Fruit fly (Drosophila melanogaster) Kc167 (cell line): ENCODE measurements around the gene Argl.

ENCODE experiments used
- Myc ChIP-seq: fragments of >200 bp; optimal IDR thresholded peaks from 2 replicates; lab custom pipeline; 2017; ENCODE audit warnings: missing external identifiers
- Sin3A ChIP-seq: fragments of >200 bp; optimal IDR thresholded peaks from 2 replicates; lab custom pipeline; 2018; ENCODE audit warnings: missing external identifiers
- h ChIP-seq: fragments of >200 bp; optimal IDR thresholded peaks from 3 replicates; lab custom pipeline; 2018; ENCODE audit warnings: missing external identifiers
- insv ChIP-seq: fragments of >200 bp; optimal IDR thresholded peaks from 3 replicates; lab custom pipeline; 2018; ENCODE audit warnings: missing external identifiers
- psq ChIP-seq: fragments of >200 bp; optimal IDR thresholded peaks from 2 replicates; lab custom pipeline; 2017; ENCODE audit warnings: missing external identifiers
- ttk ChIP-seq: sonication (Bioruptor generic); optimal IDR thresholded peaks from 2 replicates; lab custom pipeline; 2017; ENCODE audit warnings: missing external identifiers

Gene Argl

DNA sequence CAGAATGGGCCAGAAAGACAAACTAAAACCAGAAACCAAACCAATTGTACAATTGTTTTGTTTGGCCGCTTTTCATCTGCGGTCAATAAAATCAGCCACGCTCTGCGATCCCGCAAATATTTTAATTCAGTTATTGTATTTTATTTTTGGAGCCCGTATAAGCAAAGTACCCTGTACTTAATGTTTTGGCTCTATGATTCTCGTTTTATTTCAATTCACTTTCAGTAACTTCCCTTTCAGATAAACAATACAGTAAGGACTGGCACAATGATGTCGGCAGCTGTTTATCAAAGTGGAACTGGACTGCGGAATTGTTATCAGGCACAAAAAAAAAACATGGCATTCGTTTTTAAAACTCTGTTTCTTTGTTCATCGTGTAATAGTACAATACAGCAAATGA, 6.7 kb upstream of the Argl start:
- TF ChIP-seq insv (lab: Kevin White, UChicago) (no peak), Myc (lab: Kevin White, UChicago) (no peak), ttk (lab: Kevin White, UChicago) (no peak), Sin3A (lab: Kevin White, UChicago) (no peak), psq (no peak), h (lab: Kevin White, UChicago) (no peak)

dm6 chr2L:8947989-8948388, 6.1 kb upstream of the Argl start:
- TF ChIP-seq ttk (lab: Kevin White, UChicago), result no peak
- no peak for TF ChIP-seq Myc (lab: Kevin White, UChicago)
- TF ChIP-seq insv (lab: Kevin White, UChicago), result no peak
- TF ChIP-seq psq, result no peak
- no peak for TF ChIP-seq Sin3A (lab: Kevin White, UChicago)
- no peak for TF ChIP-seq h (lab: Kevin White, UChicago)

- TF ChIP-seq insv (lab: Kevin White, UChicago) (no peak), h (lab: Kevin White, UChicago) (no peak), Sin3A (lab: Kevin White, UChicago) (no peak), ttk (lab: Kevin White, UChicago) (no peak), psq (no peak), Myc (lab: Kevin White, UChicago) (no peak)
Observed at dm6 chr2L:8946718-8947316, 4.9 kb upstream of the Argl start, which contains the start of gene CG46397. CG46397 (plus strand) TSS chr2L:8947266.

DNA sequence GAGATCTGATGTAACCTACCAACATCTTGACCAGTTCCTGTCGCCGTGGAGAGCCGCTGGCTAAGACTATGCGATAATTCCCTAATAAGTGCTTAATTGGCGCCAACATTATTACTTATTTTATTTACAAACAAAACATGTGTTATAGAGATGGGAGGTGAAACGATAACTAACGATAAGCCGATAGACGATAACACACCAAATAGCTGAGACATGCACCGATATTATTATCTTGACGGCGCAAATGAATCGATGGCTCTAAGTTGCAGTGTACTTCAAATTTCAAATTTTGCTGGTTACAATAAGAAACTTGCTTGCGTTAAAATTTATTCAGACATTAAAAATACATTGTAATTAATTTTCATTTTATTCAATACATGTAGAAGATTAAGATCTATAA, 1.2 kb upstream of the Argl start, which contains the start of gene CG9515:
TSS of gene CG9515 (minus strand) at position 148 of the 400 bp plus-strand sequence.
- TF ChIP-seq Sin3A (lab: Kevin White, UChicago) (no peak), ttk (lab: Kevin White, UChicago) (no peak), psq (no peak), Myc (lab: Kevin White, UChicago) (no peak), insv (lab: Kevin White, UChicago) (no peak), h (lab: Kevin White, UChicago) (no peak)

DNA sequence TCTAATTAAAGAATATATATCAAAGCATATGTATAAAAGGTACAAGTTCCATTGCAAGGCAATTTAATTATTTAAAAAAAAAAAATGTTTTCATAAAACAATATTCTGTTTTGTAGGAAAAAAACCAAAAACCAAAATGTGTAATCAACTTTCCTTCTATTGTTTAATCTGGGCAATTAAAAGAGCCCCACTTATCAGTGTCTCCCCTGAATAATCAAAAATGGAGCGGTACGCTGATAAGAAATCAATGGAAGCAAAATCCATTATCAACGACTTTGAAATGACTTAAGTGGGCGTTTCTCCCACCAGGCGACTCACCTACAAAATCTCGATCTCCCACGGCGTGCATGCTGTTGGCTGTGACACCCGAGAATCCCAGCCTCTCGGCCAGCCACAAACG, 1.2 kb downstream of the Argl start:
- no peak for TF ChIP-seq psq
- TF ChIP-seq ttk (lab: Kevin White, UChicago), result no peak
- no peak for TF ChIP-seq insv (lab: Kevin White, UChicago)
- no peak for TF ChIP-seq Sin3A (lab: Kevin White, UChicago)
- no peak for TF ChIP-seq Myc (lab: Kevin White, UChicago)
- no peak for TF ChIP-seq h (lab: Kevin White, UChicago)

DNA sequence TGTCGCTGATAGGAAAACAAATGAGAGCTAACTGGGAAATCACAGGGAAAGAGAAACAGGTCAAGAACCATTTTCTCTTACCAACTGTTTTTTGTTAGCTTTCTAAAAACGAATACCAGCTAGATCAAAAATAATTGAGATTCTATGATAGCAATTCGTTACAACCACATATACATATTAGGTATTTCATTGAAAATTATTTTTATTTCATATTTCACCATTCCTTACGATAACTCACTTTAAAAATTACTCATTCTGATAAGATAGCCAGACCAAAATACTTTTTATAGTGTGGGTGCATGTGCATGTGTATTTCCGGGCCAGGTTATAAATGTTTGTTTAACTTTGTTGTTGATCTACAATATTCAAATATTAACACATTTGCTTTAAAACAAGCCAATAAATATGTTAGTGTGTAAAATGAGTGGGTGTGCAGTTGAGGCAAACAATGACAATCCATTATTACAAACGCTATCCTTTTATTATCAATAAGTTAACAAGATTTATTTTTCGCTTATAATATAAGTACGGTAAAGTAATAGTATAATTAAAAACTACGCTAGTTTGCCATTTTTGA, 4.0 kb downstream of the Argl start:
- TF ChIP-seq psq, result no peak
- no peak for TF ChIP-seq Sin3A (lab: Kevin White, UChicago)
- no peak for TF ChIP-seq insv (lab: Kevin White, UChicago)
- TF ChIP-seq ttk (lab: Kevin White, UChicago), result no peak
- TF ChIP-seq Myc (lab: Kevin White, UChicago), result no peak
- no peak for TF ChIP-seq h (lab: Kevin White, UChicago)

DNA sequence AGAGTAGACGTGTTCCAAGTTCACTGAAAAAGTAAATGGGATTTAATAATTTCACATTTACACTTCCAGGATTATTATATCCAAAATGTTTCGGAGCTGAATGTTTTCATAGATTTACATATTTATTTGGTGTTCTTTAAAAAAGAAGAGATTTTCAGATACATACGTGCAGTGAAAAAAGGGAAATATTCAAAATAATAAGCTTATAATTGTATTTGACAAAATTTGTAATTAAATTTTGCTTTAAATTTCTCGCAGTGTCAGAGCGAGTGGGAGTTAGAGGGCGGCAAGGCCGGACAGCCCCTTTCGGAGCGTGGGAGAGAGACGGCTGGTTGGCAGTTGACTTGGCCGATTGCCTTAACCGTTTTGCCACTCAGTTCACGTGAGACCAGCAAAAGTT, 4.9 kb downstream of the Argl start, which contains the start of gene Tsp29Fb:
TSS of gene Tsp29Fb (plus strand) at position 388 of the 400 bp plus-strand sequence.
- TF ChIP-seq psq (no peak), insv (lab: Kevin White, UChicago) (no peak), Sin3A (lab: Kevin White, UChicago) (no peak), h (lab: Kevin White, UChicago) (no peak), Myc (lab: Kevin White, UChicago) (no peak), ttk (lab: Kevin White, UChicago) (no peak)

dm6 chr2L:8933710-8934242, 8.1 kb downstream of the Argl start, which contains the start of gene Tsp29Fa:
Tsp29Fa (plus strand) TSS chr2L:8933962.
- no peak for TF ChIP-seq ttk (lab: Kevin White, UChicago)
- TF ChIP-seq insv (lab: Kevin White, UChicago), result no peak
- no peak for TF ChIP-seq Myc (lab: Kevin White, UChicago)
- no peak for TF ChIP-seq psq
- TF ChIP-seq h (lab: Kevin White, UChicago), result no peak

DNA sequence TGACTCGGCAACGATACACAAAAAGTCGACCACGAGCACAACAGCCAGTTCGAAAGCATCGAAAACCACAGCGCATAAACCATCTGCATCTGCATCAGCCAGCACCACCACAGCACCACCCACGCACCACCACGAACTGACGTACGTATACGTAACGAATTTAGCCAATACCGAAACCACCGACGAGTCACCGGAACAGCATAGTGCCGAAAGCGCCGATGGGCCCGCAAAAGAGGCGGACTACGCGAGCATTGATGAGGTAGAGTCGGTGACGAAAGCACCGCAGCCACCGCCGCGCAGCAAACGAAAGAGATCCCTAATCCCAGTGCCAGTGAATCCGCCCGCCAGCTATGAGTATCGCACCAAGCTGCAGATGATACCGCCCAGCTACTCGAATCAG, 10.7 kb downstream of the Argl start:
- no peak for TF ChIP-seq ttk (lab: Kevin White, UChicago)
- TF ChIP-seq insv (lab: Kevin White, UChicago), result no peak
- no peak for TF ChIP-seq Sin3A (lab: Kevin White, UChicago)
- TF ChIP-seq psq, result no peak

dm6 chr2L:8923405-8923804, 18.5 kb downstream of the Argl start:
- no peak for TF ChIP-seq insv (lab: Kevin White, UChicago)
- TF ChIP-seq Myc (lab: Kevin White, UChicago), result no peak
- TF ChIP-seq psq, result no peak
- TF ChIP-seq Sin3A (lab: Kevin White, UChicago), result no peak
- no peak for TF ChIP-seq ttk (lab: Kevin White, UChicago)
- no peak for TF ChIP-seq h (lab: Kevin White, UChicago)

dm6 chr2L:8921934-8922333, 20.0 kb downstream of the Argl start:
- TF ChIP-seq Myc (lab: Kevin White, UChicago) (no peak), insv (lab: Kevin White, UChicago) (no peak), h (lab: Kevin White, UChicago) (no peak), ttk (lab: Kevin White, UChicago) (no peak), psq (no peak)

DNA sequence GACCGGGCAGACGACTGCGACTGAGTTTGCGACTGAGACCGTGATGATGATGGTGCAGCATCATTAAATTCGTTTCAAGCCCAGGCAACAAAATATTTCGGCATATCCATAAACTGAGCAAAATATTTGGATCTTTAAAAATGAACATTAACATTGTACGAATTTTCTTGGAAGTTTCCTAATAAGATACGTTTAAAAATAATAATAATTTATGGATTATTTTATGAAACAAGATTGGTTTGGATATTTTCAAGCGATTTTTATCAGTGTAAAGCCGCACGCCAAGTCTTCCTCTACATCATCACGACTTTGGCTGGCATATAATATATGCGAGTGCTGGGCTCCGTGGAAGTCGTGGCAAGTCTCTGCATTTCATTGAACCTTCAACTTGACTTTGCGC, 21.6 kb downstream of the Argl start:
- TF ChIP-seq ttk (lab: Kevin White, UChicago), result no peak
- TF ChIP-seq Sin3A (lab: Kevin White, UChicago), result no peak
- no peak for TF ChIP-seq Myc (lab: Kevin White, UChicago)
- no peak for TF ChIP-seq h (lab: Kevin White, UChicago)
- no peak for TF ChIP-seq insv (lab: Kevin White, UChicago)
- no peak for TF ChIP-seq psq
